Comparison of ENCODE assay signal across 5 worm cellular contexts in the genomic region with DNA sequence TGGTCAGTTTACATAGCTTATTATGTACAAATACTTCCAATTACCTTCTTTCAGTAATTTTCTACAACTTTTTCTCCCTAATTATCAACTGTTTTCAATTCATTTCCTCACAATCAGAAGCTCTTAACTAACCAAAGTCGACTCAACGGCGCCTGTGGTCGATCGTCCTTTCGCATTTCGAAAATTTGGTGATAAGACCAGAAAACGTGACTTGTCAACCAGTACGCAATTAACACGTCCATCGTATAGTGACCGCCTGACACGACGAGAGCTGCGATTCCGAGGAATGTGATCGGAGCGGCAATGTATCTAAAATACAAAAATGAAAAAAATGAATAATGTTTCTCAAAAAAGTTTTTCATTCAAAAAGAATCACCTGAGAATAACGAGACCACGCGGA.
TF ChIP-seq lines count a peak whose summit lies in the region.

No protein-coding gene starts in this region.

TF ChIP-seq in whole organism, L1 larva, 84 proteins besides CTCF, POLR2A, EP300 and RAD21:
- TF ChIP-seq lin-35 (GFP tag; optimal IDR thresholded peaks at IDR 0.05; lab: Kevin White, UChicago) (peak in 1 of 2 experiments; percentile 49), elt-2 (tag; optimal IDR thresholded peaks at IDR 0.05; lab: Kevin White, UChicago) (peak; percentile 72), aha-1 (tag; optimal IDR thresholded peaks at IDR 0.05; lab: Kevin White, UChicago) (no peak), zag-1 (tag; optimal IDR thresholded peaks at IDR 0.05; lab: Kevin White, UChicago) (no peak), nhr-20 (tag; optimal IDR thresholded peaks at IDR 0.05; lab: Kevin White, UChicago) (peak; percentile 5), efl-1 (optimal IDR thresholded peaks at IDR 0.05; lab: Kevin White, UChicago) (no peak), efl-1 (GFP tag; optimal IDR thresholded peaks at IDR 0.05 in 1 of 2; lab: Kevin White, UChicago) (peak in 1 of 2 experiments; percentile 91)
TF ChIP-seq in whole organism, L1 larva: peak in this region for 4.

TF ChIP-seq in whole organism, L2 larva, 48 proteins besides CTCF, POLR2A, EP300 and RAD21:
- TF ChIP-seq fos-1 (tag; optimal IDR thresholded peaks at IDR 0.05; lab: Kevin White, UChicago), result peak; percentile 25
- TF ChIP-seq ceh-82 (tag; optimal IDR thresholded peaks at IDR 0.05; lab: Kevin White, UChicago), result no peak
- TF ChIP-seq ztf-4 (tag; optimal IDR thresholded peaks at IDR 0.05; lab: Kevin White, UChicago), result no peak
- no peak for TF ChIP-seq nhr-10 (tag; optimal IDR thresholded peaks at IDR 0.05; lab: Kevin White, UChicago)
- no peak for TF ChIP-seq elt-1 (tag; optimal IDR thresholded peaks at IDR 0.05; lab: Kevin White, UChicago)
- TF ChIP-seq ceh-16 (tag; optimal IDR thresholded peaks at IDR 0.05; lab: Kevin White, UChicago), result no peak
- no peak for TF ChIP-seq mbf-1 (tag; optimal IDR thresholded peaks at IDR 0.05; lab: Kevin White, UChicago)
- no peak for TF ChIP-seq gmeb-1 (tag; optimal IDR thresholded peaks at IDR 0.05; lab: Kevin White, UChicago)
- TF ChIP-seq unc-39 (tag; optimal IDR thresholded peaks at IDR 0.05; lab: Kevin White, UChicago), result no peak
- TF ChIP-seq sma-9 (GFP tag; optimal IDR thresholded peaks at IDR 0.05; lab: Kevin White, UChicago), result no peak
- TF ChIP-seq sma-9 (tag; optimal IDR thresholded peaks at IDR 0.05; lab: Kevin White, UChicago), result no peak
- TF ChIP-seq crh-2 (tag; optimal IDR thresholded peaks at IDR 0.05; lab: Kevin White, UChicago), result peak; percentile 64
- TF ChIP-seq sma-3 (GFP tag; optimal IDR thresholded peaks at IDR 0.05; lab: Kevin White, UChicago), result peak; percentile 2

TF ChIP-seq in whole organism, L3 larva, 47 proteins besides CTCF, POLR2A, EP300 and RAD21:
- peak; percentile 59 for TF ChIP-seq pqm-1 (tag; optimal IDR thresholded peaks at IDR 0.05; lab: Kevin White, UChicago)
- TF ChIP-seq mml-1 (tag; optimal IDR thresholded peaks at IDR 0.05; lab: Kevin White, UChicago), result no peak
- TF ChIP-seq elt-2 (tag; optimal IDR thresholded peaks at IDR 0.05; lab: Kevin White, UChicago), result peak; percentile 80
- no peak for TF ChIP-seq fkh-10 (GFP tag; optimal IDR thresholded peaks at IDR 0.05; lab: Kevin White, UChicago)
- no peak for TF ChIP-seq ceh-9 (tag; optimal IDR thresholded peaks at IDR 0.05; lab: Kevin White, UChicago)
- no peak for TF ChIP-seq elt-1 (tag; optimal IDR thresholded peaks at IDR 0.05; lab: Kevin White, UChicago)
- no peak for TF ChIP-seq eor-1 (tag; optimal IDR thresholded peaks at IDR 0.05; lab: Kevin White, UChicago)
- no peak for TF ChIP-seq ZK546.5 (tag; optimal IDR thresholded peaks at IDR 0.05; lab: Kevin White, UChicago)
- TF ChIP-seq nfya-1 (tag; optimal IDR thresholded peaks at IDR 0.05; lab: Kevin White, UChicago; ENCODE audit: insufficient read depth), result peak; percentile 80
- peak; percentile 31 for TF ChIP-seq pha-4 (tag; optimal IDR thresholded peaks at IDR 0.05; lab: Kevin White, UChicago)
- TF ChIP-seq nhr-11 (tag; optimal IDR thresholded peaks at IDR 0.05; lab: Kevin White, UChicago), result no peak
- TF ChIP-seq unc-39 (tag; optimal IDR thresholded peaks at IDR 0.05; lab: Kevin White, UChicago), result no peak
- no peak for TF ChIP-seq zag-1 (tag; optimal IDR thresholded peaks at IDR 0.05; lab: Kevin White, UChicago)

TF ChIP-seq in whole organism, L4 larva, 104 proteins besides CTCF, POLR2A, EP300 and RAD21 (continues in another document):
- TF ChIP-seq nhr-111 (GFP tag; optimal IDR thresholded peaks at IDR 0.05; lab: Kevin White, UChicago) (no peak), unc-39 (tag; optimal IDR thresholded peaks at IDR 0.05; lab: Kevin White, UChicago) (no peak), gei-8 (GFP tag; optimal IDR thresholded peaks at IDR 0.05; lab: Kevin White, UChicago) (no peak), Y5F2A.4 (GFP tag; optimal IDR thresholded peaks at IDR 0.05; lab: Kevin White, UChicago) (no peak), zip-11 (GFP tag; IDR thresholded peaks at IDR 0.05; lab: Robert Waterston, UW) (no peak), aly-2 (tag; optimal IDR thresholded peaks at IDR 0.05; lab: Kevin White, UChicago) (no peak), aha-1 (tag; lab: Kevin White, UChicago) (no peak), Y75B8A.6 (GFP tag; IDR thresholded peaks at IDR 0.05; lab: Robert Waterston, UW) (no peak), mes-2 (tag; optimal IDR thresholded peaks at IDR 0.05; lab: Kevin White, UChicago; ENCODE audit: poor library complexity, severe bottlenecking) (peak; percentile 15), dve-1 (tag; optimal IDR thresholded peaks at IDR 0.05; lab: Kevin White, UChicago; ENCODE audit: insufficient read depth) (peak; percentile 77), dmd-6 (GFP tag; IDR thresholded peaks at IDR 0.05; lab: Robert Waterston, UW) (peak; percentile 76), tra-1 (GFP tag; IDR thresholded peaks at IDR 0.05; lab: Robert Waterston, UW) (peak; percentile 61), fkh-10 (GFP tag; optimal IDR thresholded peaks at IDR 0.05; lab: Kevin White, UChicago) (no peak), pqm-1 (tag; optimal IDR thresholded peaks at IDR 0.05; lab: Kevin White, UChicago) (peak; percentile 43), ceh-20 (GFP tag; IDR thresholded peaks at IDR 0.05; lab: Robert Waterston, UW) (0 out of 2 replicates have a peak, but pooled peaks have one; percentile 32), set-16 (GFP tag; IDR thresholded peaks at IDR 0.05; lab: Robert Waterston, UW) (no peak), php-3 (GFP tag; IDR thresholded peaks at IDR 0.05; lab: Robert Waterston, UW) (peak; percentile 49; the same call in 1 of the 2 replicates), hif-1 (tag; optimal IDR thresholded peaks at IDR 0.05; lab: Kevin White, UChicago) (peak in 1 of 2 experiments; percentile 22), Y105C5A.15 (GFP tag; IDR thresholded peaks at IDR 0.05; lab: Robert Waterston, UW) (no peak), F49E8.2 (tag; optimal IDR thresholded peaks at IDR 0.05; lab: Kevin White, UChicago; ENCODE audit: borderline replicate concordance) (no peak), nhr-48 (tag; optimal IDR thresholded peaks at IDR 0.05; lab: Kevin White, UChicago) (no peak), hlh-30 (tag; optimal IDR thresholded peaks at IDR 0.05; lab: Kevin White, UChicago; ENCODE audit: insufficient read depth) (peak; percentile 79), jun-1 (tag; optimal IDR thresholded peaks at IDR 0.05; lab: Kevin White, UChicago) (no peak), nhr-41 (GFP tag; IDR thresholded peaks at IDR 0.05; lab: Robert Waterston, UW) (no peak), D1046.2 (GFP tag; IDR thresholded peaks at IDR 0.05; lab: Robert Waterston, UW) (no peak), mdl-1 (tag; optimal IDR thresholded peaks at IDR 0.05; lab: Kevin White, UChicago) (no peak), tag-97 (GFP tag; IDR thresholded peaks at IDR 0.05; lab: Robert Waterston, UW) (no peak), nhr-11 (tag; optimal IDR thresholded peaks at IDR 0.05; lab: Kevin White, UChicago) (no peak), daf-12 (tag; optimal IDR thresholded peaks at IDR 0.05; lab: Kevin White, UChicago) (no peak)

TF ChIP-seq in whole organism, young adult, 124 proteins besides CTCF, POLR2A, EP300 and RAD21 (continues in another document):
- TF ChIP-seq F39B2.1 (GFP tag; IDR thresholded peaks at IDR 0.05; lab: Robert Waterston, UW) (no peak), pha-4 (tag; optimal IDR thresholded peaks at IDR 0.05; lab: Kevin White, UChicago) (no peak), die-1 (tag; optimal IDR thresholded peaks at IDR 0.05; lab: Kevin White, UChicago) (no peak), repo-1 (tag; optimal IDR thresholded peaks at IDR 0.05; lab: Kevin White, UChicago) (no peak), bed-1 (GFP tag; IDR thresholded peaks at IDR 0.05; lab: Robert Waterston, UW) (no peak), tbp1 (GFP tag; optimal IDR thresholded peaks at IDR 0.05; lab: Kevin White, UChicago) (no peak), dox-1 (GFP tag; IDR thresholded peaks at IDR 0.05; lab: Robert Waterston, UW) (peak; percentile 52), F49E8.2 (tag; optimal IDR thresholded peaks at IDR 0.05; lab: Kevin White, UChicago; ENCODE audit: insufficient read depth) (no peak), ama-1 (optimal IDR thresholded peaks at IDR 0.05; lab: Kevin White, UChicago) (no peak), ama-1 (GFP tag; optimal IDR thresholded peaks at IDR 0.05; lab: Kevin White, UChicago) (no peak), unc-130 (GFP tag; optimal IDR thresholded peaks at IDR 0.05; lab: Kevin White, UChicago) (no peak), egl-44 (GFP tag; IDR thresholded peaks at IDR 0.05; lab: Robert Waterston, UW) (0 out of 2 replicates have a peak, but pooled peaks have one; percentile 24), B0336.3 (GFP tag; IDR thresholded peaks at IDR 0.05; lab: Robert Waterston, UW) (no peak), T26A5.8 (tag; optimal IDR thresholded peaks at IDR 0.05; lab: Kevin White, UChicago) (no peak), snpc-1.3 (tag; optimal IDR thresholded peaks at IDR 0.05; lab: Kevin White, UChicago; ENCODE audit: insufficient read depth) (no peak), ztf-6 (GFP tag; IDR thresholded peaks at IDR 0.05; lab: Robert Waterston, UW) (no peak), nhr-179 (tag; optimal IDR thresholded peaks at IDR 0.05; lab: Kevin White, UChicago) (no peak), hlh-26 (GFP tag; conservative IDR thresholded peaks at IDR 0.05; lab: Robert Waterston, UW) (no peak), ekl-4 (GFP tag; IDR thresholded peaks at IDR 0.05; lab: Robert Waterston, UW) (no peak), hmg-20 (GFP tag; IDR thresholded peaks at IDR 0.05; lab: Robert Waterston, UW) (no peak), ccch-3 (GFP tag; optimal IDR thresholded peaks at IDR 0.05; lab: Kevin White, UChicago) (no peak), snpc-3.4 (tag; optimal IDR thresholded peaks at IDR 0.05; lab: Kevin White, UChicago) (no peak), nfya-2 (GFP tag; IDR thresholded peaks at IDR 0.05; lab: Robert Waterston, UW) (no peak), F55B11.4 (tag; optimal IDR thresholded peaks at IDR 0.05; lab: Kevin White, UChicago; ENCODE audit: borderline replicate concordance, insufficient read depth) (no peak), cebp-1 (GFP tag; IDR thresholded peaks at IDR 0.05; lab: Robert Waterston, UW) (peak; percentile 21; the same call in 1 of the 2 replicates), cebp-1 (tag; optimal IDR thresholded peaks at IDR 0.05; lab: Kevin White, UChicago) (peak; percentile 37), Y56A3A.18 (GFP tag; IDR thresholded peaks at IDR 0.05; lab: Robert Waterston, UW) (no peak), rpc-1 (optimal IDR thresholded peaks at IDR 0.05; lab: Kevin White, UChicago) (no peak), rpc-1 (tag; optimal IDR thresholded peaks at IDR 0.05; lab: Kevin White, UChicago) (no peak), hrde-1 (tag; optimal IDR thresholded peaks at IDR 0.05; lab: Kevin White, UChicago; ENCODE audit: borderline replicate concordance) (no peak), ztf-22 (GFP tag; optimal IDR thresholded peaks at IDR 0.05; lab: Kevin White, UChicago) (no peak), nhr-80 (tag; optimal IDR thresholded peaks at IDR 0.05; lab: Kevin White, UChicago) (peak; percentile 88), snpc-4 (GFP tag; optimal IDR thresholded peaks at IDR 0.05; lab: Kevin White, UChicago) (no peak), snpc-4 (tag; optimal IDR thresholded peaks at IDR 0.05; lab: Kevin White, UChicago) (no peak)
